Worm (Caenorhabditis elegans) whole organism, L2 larva: Measurements from ENCODE around the gene Y22D7AR.3.

Source experiments
- nhr-11 ChIP-seq: fragments of 150-350 bp; optimal IDR thresholded peaks from 2 replicates; lab custom pipeline; 2014; ENCODE audit warnings: missing biosample characterization, missing genetic modification characterization
- nhr-25 ChIP-seq: fragments of 150-350 bp; sonication (generic microtip); optimal IDR thresholded peaks from 3 replicates; lab custom pipeline; 2014; ENCODE audit warnings: missing biosample characterization, missing genetic modification characterization
- zag-1 ChIP-seq: fragments of 150-350 bp; optimal IDR thresholded peaks from 2 replicates; lab custom pipeline; 2014; ENCODE audit warnings: missing biosample characterization, missing genetic modification characterization
- ztf-1 ChIP-seq: fragments of 200-800 bp; sonication (Bioruptor generic); conservative IDR thresholded peaks from 2 replicates; pipeline ENCODE4 v1.3.6; 2022; ENCODE audit warnings: missing genetic modification characterization, missing compliant biosample characterization

DNA sequence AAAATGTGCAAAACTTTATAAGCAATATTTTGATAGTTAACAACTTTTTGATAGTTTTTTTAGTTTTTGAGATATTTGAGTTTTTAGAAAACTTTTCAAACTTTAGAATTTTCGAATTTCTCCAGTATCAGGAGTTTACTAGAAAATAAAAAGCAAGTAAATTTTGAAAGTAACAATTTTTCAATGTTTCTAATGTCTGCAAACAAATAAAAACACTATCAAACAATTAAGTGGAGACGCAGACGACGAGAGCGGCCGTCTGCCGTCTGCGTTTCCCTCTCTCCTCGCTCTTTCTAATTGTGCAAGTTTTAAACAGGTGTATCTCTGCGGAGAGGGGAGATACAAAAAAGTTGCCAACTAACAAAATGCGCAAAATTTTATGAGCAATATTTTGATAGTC is 12.7 kb downstream of the Y22D7AR.3 start:
- TF ChIP-seq nhr-25 (tag; lab: Kevin White, UChicago), result no peak
- no peak for TF ChIP-seq ztf-1 (GFP tag; lab: Robert Waterston, UW)
- no peak for TF ChIP-seq nhr-11 (tag; lab: Kevin White, UChicago)
- no peak for TF ChIP-seq zag-1 (tag; lab: Kevin White, UChicago)
